Worm (Caenorhabditis elegans) whole organism, L4 larva: ENCODE measurements around the gene bgnt-1.1.

Source experiments
- ceh-82 ChIP-seq: sonication (generic microtip); optimal IDR thresholded peaks from 2 replicates; lab custom pipeline; 2017; ENCODE audit warnings: missing biosample characterization, missing genetic modification characterization
- hlh-11 ChIP-seq: fragments of 200-800 bp; sonication (Bioruptor generic); optimal IDR thresholded peaks from 2 replicates; lab custom pipeline; 2018; ENCODE audit warnings: mild to moderate bottlenecking, missing genetic modification characterization, missing compliant biosample characterization
- nhr-237 ChIP-seq: sonication (generic microtip); optimal IDR thresholded peaks from 2 replicates; lab custom pipeline; 2017; ENCODE audit warnings: missing biosample characterization, missing genetic modification characterization
- nhr-25 ChIP-seq: sonication (generic microtip); optimal IDR thresholded peaks from 2 replicates; lab custom pipeline; 2017; ENCODE audit warnings: missing genetic modification characterization, mild to moderate bottlenecking, missing compliant biosample characterization, antibody characterized with exemption, moderate library complexity, borderline replicate concordance; ENCODE audit not compliant: insufficient read depth
- unc-39 ChIP-seq: sonication (generic microtip); optimal IDR thresholded peaks from 2 replicates; lab custom pipeline; 2017; ENCODE audit warnings: missing biosample characterization, missing genetic modification characterization

DNA sequence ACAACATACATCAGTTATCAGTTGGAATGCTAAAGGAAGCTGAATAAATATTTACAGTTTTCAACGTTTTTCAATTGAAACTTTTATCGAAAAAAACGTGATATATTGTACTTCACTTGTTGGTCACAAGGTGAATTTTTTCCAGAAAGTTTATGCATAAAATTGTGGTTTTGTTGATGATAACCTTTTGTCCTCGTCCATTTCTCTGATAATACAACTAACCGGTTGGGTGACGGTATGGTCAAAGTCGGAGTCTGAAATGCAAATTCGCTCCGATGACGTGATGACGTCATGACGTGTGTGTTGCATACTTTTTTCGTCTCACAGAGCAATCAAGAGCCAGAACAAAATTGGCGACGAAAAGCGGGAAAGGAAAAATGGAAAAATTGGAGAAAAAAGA, 38.9 kb downstream of the bgnt-1.1 start:
- TF ChIP-seq nhr-237 (no peak), nhr-25 (no peak), ceh-82 (tag; lab: Kevin White, UChicago) (no peak), unc-39 (tag; lab: Kevin White, UChicago) (no peak), hlh-11 (peak; percentile 89)
